Fruit fly (Drosophila melanogaster) whole organism, embryonic: ENCODE data around the gene rt.
A peak's percentile ranks its signal among the peaks of the same experiment; 100 is the strongest.

Source experiments
- Adf1 ChIP-seq: fragments of 200-800 bp; sonication (Bioruptor generic); IDR thresholded peaks from 2 replicates; pipeline ENCODE4 v1.3.6; 2022; ENCODE audit warnings: missing biosample characterization, missing genetic modification characterization
- Atf6 ChIP-seq: fragments of 200-800 bp; sonication (Bioruptor generic); IDR thresholded peaks from 2 replicates; pipeline ENCODE4 v1.3.6; 2022; ENCODE audit warnings: missing biosample characterization, missing genetic modification characterization
- CG10565 ChIP-seq: fragments of 200-800 bp; sonication (Bioruptor generic); optimal IDR thresholded peaks from 3 replicates; lab custom pipeline; 2016; ENCODE audit warnings: missing biosample characterization, mild to moderate bottlenecking, missing genetic modification characterization
- CG11093 ChIP-seq: fragments of 200-800 bp; sonication (Bioruptor generic); IDR thresholded peaks from 3 replicates; pipeline ENCODE4 v1.3.6; 2022; ENCODE audit warnings: missing biosample characterization, missing genetic modification characterization
- CG12391 ChIP-seq: fragments of 200-800 bp; sonication (Bioruptor generic); optimal IDR thresholded peaks from 3 replicates; lab custom pipeline; 2018; ENCODE audit warnings: missing biosample characterization, mild to moderate bottlenecking, missing genetic modification characterization, moderate library complexity
- CG13287 ChIP-seq: fragments of 200-800 bp; sonication (Bioruptor generic); IDR thresholded peaks from 2 replicates; pipeline ENCODE4 v1.3.6; 2022; ENCODE audit warnings: missing biosample characterization, missing genetic modification characterization; ENCODE audit not compliant: partially characterized antibody
- CG15011 ChIP-seq: fragments of 200-800 bp; sonication (Bioruptor generic); optimal IDR thresholded peaks from 3 replicates; lab custom pipeline; 2018; ENCODE audit warnings: missing biosample characterization, mild to moderate bottlenecking, missing genetic modification characterization
- CG15514 ChIP-seq: fragments of 200-800 bp; sonication (Bioruptor generic); optimal IDR thresholded peaks from 3 replicates; lab custom pipeline; 2017; ENCODE audit warnings: missing biosample characterization, missing genetic modification characterization, mild to moderate bottlenecking, moderate library complexity, missing genetic modification reagents
- CG17328 ChIP-seq: fragments of 200-800 bp; sonication (Bioruptor generic); IDR thresholded peaks from 2 replicates; pipeline ENCODE4 v1.3.6; 2022; ENCODE audit warnings: missing biosample characterization, missing genetic modification characterization
- CG17385 ChIP-seq: fragments of 200-800 bp; sonication (Bioruptor generic); optimal IDR thresholded peaks from 3 replicates; lab custom pipeline; 2018; ENCODE audit warnings: missing biosample characterization, mild to moderate bottlenecking, missing genetic modification characterization
- CG17568 ChIP-seq: fragments of 200-800 bp; sonication (Bioruptor generic); optimal IDR thresholded peaks from 2 replicates; lab custom pipeline; 2018; ENCODE audit warnings: missing biosample characterization, mild to moderate bottlenecking, missing genetic modification characterization, moderate library complexity
- CG18011 ChIP-seq: fragments of 200-800 bp; sonication (Bioruptor generic); optimal IDR thresholded peaks from 2 replicates; lab custom pipeline; 2017; ENCODE audit warnings: missing biosample characterization, missing genetic modification characterization, mild to moderate bottlenecking, moderate library complexity, missing genotype
- CG18619 ChIP-seq: fragments of 200-800 bp; sonication (Bioruptor generic); optimal IDR thresholded peaks from 3 replicates; lab custom pipeline; 2017; ENCODE audit warnings: missing biosample characterization, mild to moderate bottlenecking, missing genetic modification characterization
- CG32772 ChIP-seq: fragments of 200-800 bp; sonication (Bioruptor generic); IDR thresholded peaks from 2 replicates; pipeline ENCODE4 v1.3.6; 2022; ENCODE audit warnings: missing biosample characterization, missing genetic modification characterization
- CG4328 ChIP-seq: fragments of 200-800 bp; sonication (Bioruptor generic); optimal IDR thresholded peaks from 3 replicates; lab custom pipeline; 2017; ENCODE audit warnings: missing biosample characterization, missing genetic modification reagents, missing genetic modification characterization
- CG4360 ChIP-seq: fragments of 200-800 bp; sonication (Bioruptor generic); IDR thresholded peaks from 2 replicates; pipeline ENCODE4 v1.3.6; 2022; ENCODE audit warnings: missing biosample characterization, missing genetic modification characterization
- CG5180 ChIP-seq: fragments of 200-800 bp; sonication (Bioruptor generic); optimal IDR thresholded peaks from 3 replicates; lab custom pipeline; 2017; ENCODE audit warnings: missing biosample characterization, missing genetic modification characterization, mild to moderate bottlenecking, moderate library complexity, missing genetic modification reagents
- CG5245 ChIP-seq: fragments of 200-800 bp; sonication (Bioruptor generic); optimal IDR thresholded peaks from 3 replicates; lab custom pipeline; 2016; ENCODE audit warnings: missing biosample characterization, missing genetic modification characterization
- CG6765 ChIP-seq: fragments of 200-800 bp; sonication (Bioruptor generic); optimal IDR thresholded peaks from 3 replicates; lab custom pipeline; 2017; ENCODE audit warnings: missing biosample characterization, mild to moderate bottlenecking, missing genetic modification characterization
- CG6813 ChIP-seq: fragments of 200-800 bp; sonication (Bioruptor generic); optimal IDR thresholded peaks from 2 replicates; lab custom pipeline; 2017; ENCODE audit warnings: missing biosample characterization, missing genetic modification characterization, mild to moderate bottlenecking, moderate library complexity, missing genetic modification reagents
- CG8089 ChIP-seq: fragments of 200-800 bp; sonication (Bioruptor generic); optimal IDR thresholded peaks from 3 replicates; lab custom pipeline; 2016; ENCODE audit warnings: missing biosample characterization, missing genetic modification characterization
- CG8765 ChIP-seq: fragments of 200-800 bp; sonication (Bioruptor generic); IDR thresholded peaks from 2 replicates; pipeline ENCODE4 v1.3.6; 2022; ENCODE audit warnings: missing biosample characterization, missing genetic modification characterization
- CG9437 ChIP-seq: fragments of 200-800 bp; sonication (Bioruptor generic); optimal IDR thresholded peaks from 2 replicates; lab custom pipeline; 2018; ENCODE audit warnings: missing biosample characterization, mild to moderate bottlenecking, missing genetic modification characterization
- CG9727 ChIP-seq: fragments of 200-800 bp; sonication (Bioruptor generic); optimal IDR thresholded peaks from 3 replicates; lab custom pipeline; 2017; ENCODE audit warnings: missing biosample characterization, mild to moderate bottlenecking, missing genetic modification characterization
- CTCF ChIP-seq: fragments of 200-800 bp; sonication (Bioruptor generic); optimal IDR thresholded peaks from 2 replicates; lab custom pipeline; 2017; ENCODE audit warnings: missing biosample characterization, mild to moderate bottlenecking, missing genetic modification characterization, moderate library complexity
- Gug ChIP-seq: fragments of 200-800 bp; sonication (Bioruptor generic); IDR thresholded peaks from 4 replicates; pipeline ENCODE4 v1.3.6; 2022; ENCODE audit warnings: missing biosample characterization, missing genetic modification characterization
- HLHmδ ChIP-seq: fragments of 200-800 bp; sonication (Bioruptor generic); optimal IDR thresholded peaks from 2 replicates; lab custom pipeline; 2018; ENCODE audit warnings: missing biosample characterization, mild to moderate bottlenecking, missing genetic modification characterization, moderate library complexity
- Lhr ChIP-seq: fragments of 200-800 bp; sonication (Bioruptor generic); optimal IDR thresholded peaks from 3 replicates; lab custom pipeline; 2017; ENCODE audit warnings: mild to moderate bottlenecking, missing biosample characterization, missing genetic modification reagents, missing genetic modification characterization
- MESR4 ChIP-seq: fragments of 200-800 bp; sonication (Bioruptor generic); optimal IDR thresholded peaks from 2 replicates; lab custom pipeline; 2018; ENCODE audit warnings: missing biosample characterization, mild to moderate bottlenecking, missing genetic modification characterization, moderate library complexity
- Meics ChIP-seq: fragments of 200-800 bp; sonication (Bioruptor generic); optimal IDR thresholded peaks from 2 replicates; lab custom pipeline; 2017; ENCODE audit warnings: missing biosample characterization, mild to moderate bottlenecking, missing genetic modification characterization
- Mrtf ChIP-seq: fragments of 200-800 bp; sonication (Bioruptor generic); IDR thresholded peaks from 3 replicates; pipeline ENCODE4 v1.3.6; 2022; ENCODE audit warnings: missing biosample characterization, missing genetic modification characterization
- Nf-YC ChIP-seq: fragments of 200-800 bp; optimal IDR thresholded peaks from 3 replicates; lab custom pipeline; 2019; ENCODE audit warnings: missing biosample characterization, mild to moderate bottlenecking, missing genetic modification characterization, moderate library complexity
- Optix ChIP-seq: fragments of 200-800 bp; sonication (Bioruptor generic); IDR thresholded peaks from 3 replicates; pipeline ENCODE4 v1.3.6; 2022; ENCODE audit warnings: missing biosample characterization, missing genetic modification characterization
- Sin3A ChIP-seq: fragments of >200 bp; optimal IDR thresholded peaks from 2 replicates; lab custom pipeline; 2018
- bab2 ChIP-seq: fragments of 200-800 bp; sonication (Bioruptor generic); optimal IDR thresholded peaks from 2 replicates; lab custom pipeline; 2016; ENCODE audit warnings: missing biosample characterization, missing genetic modification characterization
- dati ChIP-seq: fragments of 200-800 bp; sonication (Bioruptor generic); IDR thresholded peaks from 2 replicates; pipeline ENCODE4 v1.3.6; 2022; ENCODE audit warnings: missing biosample characterization, missing genetic modification characterization
- fd3F ChIP-seq: fragments of 200-800 bp; sonication (Bioruptor generic); optimal IDR thresholded peaks from 2 replicates; lab custom pipeline; 2018; ENCODE audit warnings: missing biosample characterization, mild to moderate bottlenecking, missing genetic modification characterization, moderate library complexity
- grn ChIP-seq: fragments of 200-800 bp; sonication (Bioruptor generic); optimal IDR thresholded peaks from 3 replicates; lab custom pipeline; 2017; ENCODE audit warnings: missing biosample characterization, missing genetic modification characterization
- h ChIP-seq: fragments of >200 bp; optimal IDR thresholded peaks from 2 replicates; lab custom pipeline; 2017
- ham ChIP-seq: fragments of 200-800 bp; sonication (Bioruptor generic); IDR thresholded peaks from 2 replicates; pipeline ENCODE4 v1.3.6; 2022; ENCODE audit warnings: missing biosample characterization, missing genetic modification characterization
- ind ChIP-seq: fragments of 200-800 bp; sonication (Bioruptor generic); optimal IDR thresholded peaks from 3 replicates; lab custom pipeline; 2016; ENCODE audit warnings: missing biosample characterization, missing genetic modification characterization
- jumu ChIP-seq: fragments of 200-800 bp; sonication (Bioruptor generic); optimal IDR thresholded peaks from 3 replicates; lab custom pipeline; 2016; ENCODE audit warnings: missing biosample characterization, missing genetic modification characterization
- mirr ChIP-seq: fragments of 200-800 bp; sonication (Bioruptor generic); optimal IDR thresholded peaks from 3 replicates; lab custom pipeline; 2018; ENCODE audit warnings: missing biosample characterization, mild to moderate bottlenecking, missing genetic modification characterization
- nerfin-1 ChIP-seq: fragments of 200-800 bp; sonication (Bioruptor generic); optimal IDR thresholded peaks from 3 replicates; lab custom pipeline; 2019; ENCODE audit warnings: missing biosample characterization, mild to moderate bottlenecking, missing genetic modification characterization, moderate library complexity
- salm ChIP-seq: fragments of 200-800 bp; sonication (Bioruptor generic); optimal IDR thresholded peaks from 2 replicates; lab custom pipeline; 2018; ENCODE audit warnings: missing biosample characterization, mild to moderate bottlenecking, missing genetic modification characterization
- scrt ChIP-seq: fragments of 200-800 bp; sonication (Bioruptor generic); optimal IDR thresholded peaks from 2 replicates; lab custom pipeline; 2018; ENCODE audit warnings: missing biosample characterization, mild to moderate bottlenecking, missing genetic modification characterization, moderate library complexity
- sisA ChIP-seq: fragments of 200-800 bp; sonication (Bioruptor generic); IDR thresholded peaks from 2 replicates; pipeline ENCODE4 v1.3.6; 2022; ENCODE audit warnings: missing biosample characterization, missing genetic modification characterization
- wor ChIP-seq: fragments of 200-800 bp; sonication (Bioruptor generic); IDR thresholded peaks from 2 replicates; pipeline ENCODE4 v1.3.6; 2022; ENCODE audit warnings: missing biosample characterization, missing genetic modification characterization

Gene rt

DNA sequence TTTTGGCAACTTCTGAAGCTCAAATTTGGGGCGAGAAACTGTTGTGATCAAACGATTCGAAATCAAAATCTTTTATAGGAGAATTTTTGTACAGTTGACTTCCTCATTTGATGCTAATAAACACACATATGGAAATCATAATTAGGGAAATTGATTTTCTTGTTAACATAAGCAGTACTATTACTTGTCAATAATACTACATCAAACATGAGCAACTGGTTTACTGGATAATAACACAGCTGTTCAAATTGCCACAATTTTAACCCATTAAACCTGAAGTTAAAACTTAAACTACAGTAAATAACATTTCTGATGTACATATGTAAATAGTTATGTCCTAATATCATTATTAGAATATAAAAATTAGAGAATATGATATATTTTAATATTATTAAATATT, 7.7 kb downstream of the rt start, which contains the start of gene CG43390 (continued):
- TF ChIP-seq CG17328 (GFP tag; lab: Robert Waterston, UW) (no peak), CG18619 (peak; percentile 50), grn (GFP tag; lab: Kevin White, UChicago) (peak; percentile 7), scrt (GFP tag; lab: Kevin White, UChicago) (peak; percentile 39), fd3F (GFP tag; lab: Kevin White, UChicago) (peak; percentile 92), nerfin-1 (tag; lab: Kevin White, UChicago) (no peak), Sin3A (lab: Kevin White, UChicago) (no peak), CG17385 (peak; percentile 47), mirr (peak; percentile 89), CG17568 (peak; percentile 62), CG15011 (GFP tag; lab: Kevin White, UChicago) (peak; percentile 65), Lhr (GFP tag; lab: Kevin White, UChicago) (no peak), CG11093 (no peak)

DNA sequence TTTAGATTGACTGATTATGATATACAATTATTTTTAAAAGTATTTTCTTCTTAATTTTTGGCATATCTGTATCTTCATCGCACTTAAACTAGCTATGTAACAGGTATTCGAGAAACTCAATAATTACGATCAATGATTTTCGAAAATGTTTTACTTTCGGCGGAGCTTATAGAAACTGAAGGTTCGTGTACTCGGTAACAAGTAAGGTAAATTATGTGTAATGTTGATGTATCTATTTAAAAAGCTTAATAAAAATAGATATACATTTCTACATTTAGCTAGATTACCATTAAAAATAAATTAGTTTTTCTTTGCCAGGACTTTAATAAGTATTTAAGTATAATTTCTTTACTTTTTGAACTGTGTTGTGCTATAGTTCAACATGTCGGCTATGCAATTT, 8.7 kb downstream of the rt start:
- TF ChIP-seq CG13287 (GFP tag; lab: Robert Waterston, UW) (no peak), CG8765 (GFP tag; lab: Robert Waterston, UW) (no peak), CTCF (peak; percentile 74)

DNA sequence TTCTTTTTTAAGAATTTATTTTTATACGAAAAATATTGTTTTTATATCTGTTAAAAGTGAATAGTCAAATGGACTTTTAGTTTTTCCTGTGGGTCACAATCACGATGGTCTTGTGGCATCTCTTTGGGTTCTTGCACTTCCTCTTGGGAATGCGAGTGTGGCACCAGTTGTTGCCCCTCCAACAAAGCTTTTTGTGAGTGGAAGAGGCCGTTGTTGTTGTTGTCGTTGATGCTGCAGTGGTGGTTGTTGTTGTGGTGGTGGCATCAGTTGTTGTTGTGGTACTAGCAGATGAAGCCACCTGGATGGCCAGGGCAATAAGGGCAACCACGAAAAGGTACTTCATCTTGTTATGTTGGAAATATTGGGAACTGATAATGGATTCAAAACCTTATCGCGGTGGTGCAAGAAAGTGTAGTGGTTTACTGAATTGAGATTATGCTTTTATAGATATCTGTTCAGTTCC, 9.3 kb downstream of the rt start, which contains the start of gene CG33270:
CG33270 (minus strand) TSS at position 413 of the 463 bp plus-strand sequence.
- TF ChIP-seq CG5180 (GFP tag; lab: Kevin White, UChicago) (no peak), MESR4 (GFP tag; lab: Kevin White, UChicago) (no peak), Optix (GFP tag; lab: Robert Waterston, UW) (no peak), sisA (GFP tag; lab: Robert Waterston, UW) (no peak), CG9727 (GFP tag; lab: Kevin White, UChicago) (no peak), CG17385 (no peak), CG12391 (tag; lab: Kevin White, UChicago) (no peak), CG4360 (GFP tag; lab: Robert Waterston, UW) (peak; percentile 67), Mrtf (GFP tag; lab: Robert Waterston, UW) (peak; percentile 54; the same call in 1 of the 3 replicates), CG32772 (GFP tag; lab: Robert Waterston, UW) (no peak)
- TF ChIP-seq, all 482 proteins: peak for 2

DNA sequence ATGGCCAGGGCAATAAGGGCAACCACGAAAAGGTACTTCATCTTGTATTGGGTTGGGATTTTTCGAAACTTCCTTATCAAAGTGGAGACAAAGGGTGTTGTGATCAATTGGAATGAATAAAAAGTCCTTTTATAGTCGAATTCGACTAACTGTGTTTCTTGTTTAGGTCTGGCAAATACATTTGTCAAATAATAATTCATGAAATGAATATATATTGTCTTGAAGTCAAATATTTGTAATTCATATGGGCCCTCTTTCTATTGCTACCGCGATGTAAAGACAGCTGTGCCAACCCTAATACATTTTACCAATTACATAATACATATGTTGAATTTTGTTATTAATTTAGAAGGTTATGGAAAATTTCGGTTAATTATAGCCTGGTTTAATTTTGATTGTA, 10.2 kb downstream of the rt start, which contains the start of gene CG33271:
CG33271 (minus strand) TSS at position 101 of the 400 bp plus-strand sequence.
- TF ChIP-seq h (lab: Kevin White, UChicago) (no peak), CG8089 (GFP tag; lab: Kevin White, UChicago) (no peak), CG6765 (peak; percentile 31), Nf-YC (tag; lab: Kevin White, UChicago) (no peak), CG4328 (GFP tag; lab: Kevin White, UChicago) (no peak), jumu (GFP tag; lab: Kevin White, UChicago) (no peak), CG15514 (GFP tag; lab: Kevin White, UChicago) (peak; percentile 40), ham (GFP tag; lab: Robert Waterston, UW) (no peak), Meics (GFP tag; lab: Kevin White, UChicago) (peak; percentile 31), CG9437 (GFP tag; lab: Kevin White, UChicago) (no peak), wor (GFP tag; lab: Robert Waterston, UW) (no peak), bab2 (no peak), salm (no peak), Atf6 (GFP tag; lab: Robert Waterston, UW) (no peak), ind (GFP tag; lab: Kevin White, UChicago) (no peak), CG17568 (no peak), Adf1 (GFP tag; lab: Robert Waterston, UW) (no peak), CG18011 (GFP tag; lab: Kevin White, UChicago) (no peak), CG10565 (GFP tag; lab: Kevin White, UChicago) (no peak), CG5245 (GFP tag; lab: Kevin White, UChicago) (no peak), Gug (GFP tag; lab: Robert Waterston, UW) (no peak), HLHmδ (GFP tag; lab: Kevin White, UChicago) (no peak), CG6813 (no peak), dati (GFP tag; lab: Robert Waterston, UW) (no peak)
